Fruit fly (Drosophila melanogaster) S2 (cell line): ENCODE data around the gene CG4586.

Experiments
- CG8478 ChIP-seq: fragments of >200 bp; optimal IDR thresholded peaks from 2 replicates; lab custom pipeline; 2018
- CTCF ChIP-seq, 2 experiments: fragments of >200 bp; optimal IDR thresholded peaks; 2 replicates each; lab custom pipeline; 2018

Gene CG4586

dm6 chrX:6969364-6970137 lies at the start of gene CG4586:
Gene CG4586, plus strand, starts transcription at chrX:6969918.
- TF ChIP-seq CTCF (optimal IDR thresholded peaks at IDR 0.05; lab: Kevin White, UChicago) (no peak), CG8478 (lab: Kevin White, UChicago) (no peak)

dm6 chrX:6929086-6929485 lies 40.6 kb upstream of the CG4586 start:
- TF ChIP-seq CG8478 (lab: Kevin White, UChicago) = no peak
- no peak for TF ChIP-seq CTCF (optimal IDR thresholded peaks at IDR 0.05; lab: Kevin White, UChicago)

- TF ChIP-seq CTCF (optimal IDR thresholded peaks at IDR 0.05; lab: Kevin White, UChicago) = no peak
- no peak for TF ChIP-seq CG8478 (lab: Kevin White, UChicago)
These were observed 36.0 kb upstream of the CG4586 start for dm6 chrX:6933749-6934148.

dm6 chrX:6936884-6937283 lies 32.8 kb upstream of the CG4586 start:
- no peak for TF ChIP-seq CTCF (optimal IDR thresholded peaks at IDR 0.05; lab: Kevin White, UChicago)
- no peak for TF ChIP-seq CG8478 (lab: Kevin White, UChicago)

- TF ChIP-seq CTCF (optimal IDR thresholded peaks at IDR 0.05; lab: Kevin White, UChicago) = no peak
- TF ChIP-seq CG8478 (lab: Kevin White, UChicago) = no peak
These were observed 32.3 kb upstream of the CG4586 start for dm6 chrX:6937417-6937816.

dm6 chrX:6968564-6968963 lies 1.2 kb upstream of the CG4586 start, which contains the start of gene Setd3:
Gene Setd3, minus strand, starts transcription at chrX:6968750.
- no peak for TF ChIP-seq CG8478 (lab: Kevin White, UChicago)
- no peak for TF ChIP-seq CTCF (optimal IDR thresholded peaks at IDR 0.05; lab: Kevin White, UChicago)

- TF ChIP-seq CTCF (optimal IDR thresholded peaks at IDR 0.05; lab: Kevin White, UChicago) (peak in 1 of 2 experiments; percentile 37), CG8478 (lab: Kevin White, UChicago) (no peak)
These were observed 3.6 kb downstream of the CG4586 start, which contains the start of gene CG3040 for dm6 chrX:6973340-6973739. Gene CG3040, minus strand, starts transcription at chrX:6973393.

dm6 chrX:6974221-6974620 lies 4.5 kb downstream of the CG4586 start:
- no peak for TF ChIP-seq CTCF (optimal IDR thresholded peaks at IDR 0.05; lab: Kevin White, UChicago)
- TF ChIP-seq CG8478 (lab: Kevin White, UChicago) = no peak

dm6 chrX:6976364-6976763 lies 6.6 kb downstream of the CG4586 start:
- TF ChIP-seq CG8478 (lab: Kevin White, UChicago) = no peak
- no peak for TF ChIP-seq CTCF (optimal IDR thresholded peaks at IDR 0.05; lab: Kevin White, UChicago)

dm6 chrX:6976911-6977310 lies 7.2 kb downstream of the CG4586 start:
- TF ChIP-seq CG8478 (lab: Kevin White, UChicago) (no peak), CTCF (optimal IDR thresholded peaks at IDR 0.05; lab: Kevin White, UChicago) (no peak)

- TF ChIP-seq CTCF (optimal IDR thresholded peaks at IDR 0.05; lab: Kevin White, UChicago) (no peak), CG8478 (lab: Kevin White, UChicago) (no peak)
These were observed 11.8 kb downstream of the CG4586 start for dm6 chrX:6981470-6981952.

dm6 chrX:6982054-6982453 lies 12.3 kb downstream of the CG4586 start:
- TF ChIP-seq CG8478 (lab: Kevin White, UChicago) = no peak
- no peak for TF ChIP-seq CTCF (optimal IDR thresholded peaks at IDR 0.05; lab: Kevin White, UChicago)

dm6 chrX:6982705-6983384 lies 13.1 kb downstream of the CG4586 start:
- no peak for TF ChIP-seq CG8478 (lab: Kevin White, UChicago)
- TF ChIP-seq CTCF (optimal IDR thresholded peaks at IDR 0.05; lab: Kevin White, UChicago) = no peak

dm6 chrX:6983500-6984320 lies 14.0 kb downstream of the CG4586 start:
- TF ChIP-seq CTCF (optimal IDR thresholded peaks at IDR 0.05; lab: Kevin White, UChicago) = no peak
- no peak for TF ChIP-seq CG8478 (lab: Kevin White, UChicago)
